Worm (Caenorhabditis elegans): ENCODE results near the gene glb-5.

The glb-5 gene

ce11 chrV:5584833-5585232, 26.1 kb downstream of the glb-5 start, which contains the start of gene CD4.11:
CD4.11 (plus strand) TSS chrV:5585133.
- TF ChIP-seq mdl-1 (tag; optimal IDR thresholded peaks at IDR 0.05) (no peak), elt-1 (tag; optimal IDR thresholded peaks at IDR 0.05) (no peak), sma-9 (GFP tag; optimal IDR thresholded peaks at IDR 0.05) (no peak), sma-9 (tag; optimal IDR thresholded peaks at IDR 0.05) (no peak), zag-1 (tag; optimal IDR thresholded peaks at IDR 0.05) (no peak), alr-1 (tag; optimal IDR thresholded peaks at IDR 0.05) (no peak), egl-27 (tag; optimal IDR thresholded peaks at IDR 0.05) (no peak), sem-4 (tag; optimal IDR thresholded peaks at IDR 0.05) (no peak), unc-39 (tag; optimal IDR thresholded peaks at IDR 0.05) (no peak), lin-13 (GFP tag; optimal IDR thresholded peaks at IDR 0.05) (no peak), nhr-11 (tag; optimal IDR thresholded peaks at IDR 0.05) (no peak), Y55F3AM.14 (GFP tag; optimal IDR thresholded peaks at IDR 0.05) (no peak), aly-2 (tag; optimal IDR thresholded peaks at IDR 0.05) (no peak), nhr-77 (tag; optimal IDR thresholded peaks at IDR 0.05) (no peak), ZK546.5 (tag; optimal IDR thresholded peaks at IDR 0.05) (no peak), F13H6.1 (tag; optimal IDR thresholded peaks at IDR 0.05) (no peak), unc-62 (GFP tag; optimal IDR thresholded peaks at IDR 0.05) (no peak), ztf-4 (tag; optimal IDR thresholded peaks at IDR 0.05) (no peak), lsy-2 (tag; optimal IDR thresholded peaks at IDR 0.05) (no peak), ztf-11 (tag; optimal IDR thresholded peaks at IDR 0.05) (no peak)

ce11 chrV:5587042-5587441, 28.4 kb downstream of the glb-5 start:
- TF ChIP-seq lin-13 (GFP tag; optimal IDR thresholded peaks at IDR 0.05) = no peak
- TF ChIP-seq nhr-129 (tag; optimal IDR thresholded peaks at IDR 0.05) = peak; percentile 90
- peak; percentile 95 for TF ChIP-seq snpc-4 (tag; optimal IDR thresholded peaks at IDR 0.05)
- peak in 1 of 2 experiments; percentile 24 for TF ChIP-seq lsy-2 (tag; optimal IDR thresholded peaks at IDR 0.05)
- TF ChIP-seq ztf-4 (tag; optimal IDR thresholded peaks at IDR 0.05) = no peak
- no peak for TF ChIP-seq dmd-4 (tag; optimal IDR thresholded peaks at IDR 0.05)
- TF ChIP-seq nhr-21 (tag; optimal IDR thresholded peaks at IDR 0.05) = peak; percentile 6

ce11 chrV:5587955-5588354, 29.3 kb downstream of the glb-5 start:
- TF ChIP-seq alr-1 (tag; optimal IDR thresholded peaks at IDR 0.05) (no peak), lin-13 (GFP tag; optimal IDR thresholded peaks at IDR 0.05) (no peak), sma-9 (GFP tag; optimal IDR thresholded peaks at IDR 0.05) (no peak), sma-9 (tag; optimal IDR thresholded peaks at IDR 0.05) (no peak), elt-3 (tag; optimal IDR thresholded peaks at IDR 0.05) (no peak), nhr-21 (tag; optimal IDR thresholded peaks at IDR 0.05) (no peak), ZK546.5 (tag; optimal IDR thresholded peaks at IDR 0.05) (no peak), R02D3.7 (tag; optimal IDR thresholded peaks at IDR 0.05) (no peak), unc-62 (GFP tag; optimal IDR thresholded peaks at IDR 0.05) (no peak), nhr-6 (tag; optimal IDR thresholded peaks at IDR 0.05) (no peak), skn-1 (tag; optimal IDR thresholded peaks at IDR 0.05) (no peak), ceh-16 (tag; optimal IDR thresholded peaks at IDR 0.05) (no peak), ztf-1 (GFP tag; conservative IDR thresholded peaks at IDR 0.05) (no peak), unc-55 (GFP tag; optimal IDR thresholded peaks at IDR 0.05) (no peak), F13H6.1 (tag; optimal IDR thresholded peaks at IDR 0.05) (no peak), fos-1 (tag; optimal IDR thresholded peaks at IDR 0.05) (no peak), nhr-11 (tag; optimal IDR thresholded peaks at IDR 0.05) (no peak), nhr-25 (tag; optimal IDR thresholded peaks at IDR 0.05) (no peak), ztf-4 (tag; optimal IDR thresholded peaks at IDR 0.05) (no peak), mab-5 (tag; optimal IDR thresholded peaks at IDR 0.05) (no peak), gmeb-1 (tag; optimal IDR thresholded peaks at IDR 0.05) (no peak)

DNA sequence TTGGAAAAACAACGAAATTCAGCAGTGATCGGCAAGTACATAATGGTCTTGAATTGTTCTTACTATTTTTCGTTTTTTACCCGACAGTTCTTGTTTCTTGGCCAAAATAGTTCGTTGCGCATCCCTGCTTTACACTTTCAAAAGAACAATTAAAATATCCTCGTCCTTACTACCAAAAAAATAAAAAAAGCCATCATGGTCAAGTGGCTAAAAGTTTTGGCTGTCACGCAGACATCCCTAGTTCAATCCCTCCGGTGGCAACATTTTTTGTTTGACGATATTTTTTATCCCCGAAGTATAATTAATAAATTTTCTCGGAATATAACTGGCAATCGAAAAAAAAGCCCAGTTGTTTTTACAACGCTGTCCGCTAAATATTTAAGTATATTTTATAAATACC, 33.2 kb downstream of the glb-5 start:
- TF ChIP-seq ztf-4 (tag; optimal IDR thresholded peaks at IDR 0.05) (no peak), ceh-16 (tag; optimal IDR thresholded peaks at IDR 0.05) (no peak), C34F6.9 (tag; optimal IDR thresholded peaks at IDR 0.05) (no peak), egl-27 (tag; optimal IDR thresholded peaks at IDR 0.05) (no peak), ztf-1 (GFP tag; conservative IDR thresholded peaks at IDR 0.05) (no peak), unc-62 (GFP tag; optimal IDR thresholded peaks at IDR 0.05) (no peak), F13H6.1 (tag; optimal IDR thresholded peaks at IDR 0.05) (no peak), Y55F3AM.14 (GFP tag; optimal IDR thresholded peaks at IDR 0.05) (no peak), zag-1 (tag; optimal IDR thresholded peaks at IDR 0.05) (no peak), alr-1 (tag; optimal IDR thresholded peaks at IDR 0.05) (no peak), nhr-23 (tag; optimal IDR thresholded peaks at IDR 0.05) (no peak), lsy-2 (tag; optimal IDR thresholded peaks at IDR 0.05) (no peak), elt-3 (tag; optimal IDR thresholded peaks at IDR 0.05) (no peak), aly-2 (tag; optimal IDR thresholded peaks at IDR 0.05) (no peak), nhr-25 (tag; optimal IDR thresholded peaks at IDR 0.05) (no peak), nhr-11 (tag; optimal IDR thresholded peaks at IDR 0.05) (no peak), blmp-1 (tag; optimal IDR thresholded peaks at IDR 0.05; ENCODE audit: insufficient read depth) (no peak), lin-11 (tag; optimal IDR thresholded peaks at IDR 0.05) (no peak)

All from whole organism, L2 larva.